Fruit fly (Drosophila melanogaster) whole organism, embryonic: ENCODE measurements around the gene Prosalpha6.

Experiments used
- CG10979 ChIP-seq: fragments of 200-800 bp; sonication (Bioruptor generic); optimal IDR thresholded peaks from 2 replicates; lab custom pipeline; 2018; ENCODE audit warnings: missing biosample characterization, mild to moderate bottlenecking, missing genetic modification characterization, moderate library complexity
- CG12236 ChIP-seq: fragments of 200-800 bp; sonication (Bioruptor generic); optimal IDR thresholded peaks from 2 replicates; lab custom pipeline; 2016; ENCODE audit warnings: missing biosample characterization, missing genetic modification characterization
- CG12942 ChIP-seq: fragments of 200-800 bp; sonication (Bioruptor generic); optimal IDR thresholded peaks from 3 replicates; lab custom pipeline; 2016; ENCODE audit warnings: missing biosample characterization, missing genetic modification characterization
- CG13624 ChIP-seq: fragments of 200-800 bp; sonication (Bioruptor generic); optimal IDR thresholded peaks from 2 replicates; lab custom pipeline; 2016; ENCODE audit warnings: missing biosample characterization, missing genetic modification characterization
- CG1603 ChIP-seq: fragments of 200-800 bp; sonication (Bioruptor generic); optimal IDR thresholded peaks from 2 replicates; lab custom pipeline; 2019; ENCODE audit warnings: missing biosample characterization, mild to moderate bottlenecking, missing genetic modification characterization, moderate library complexity
- CG17802 ChIP-seq: fragments of 200-800 bp; sonication (Bioruptor generic); optimal IDR thresholded peaks from 2 replicates; lab custom pipeline; 2018; ENCODE audit warnings: missing biosample characterization, mild to moderate bottlenecking, missing genetic modification characterization, moderate library complexity
- CG18764 ChIP-seq: fragments of 200-800 bp; sonication (Bioruptor generic); optimal IDR thresholded peaks from 3 replicates; lab custom pipeline; 2016; ENCODE audit warnings: missing biosample characterization, missing genetic modification characterization
- CG2116 ChIP-seq: fragments of 200-800 bp; sonication (Bioruptor generic); optimal IDR thresholded peaks from 3 replicates; lab custom pipeline; 2018; ENCODE audit warnings: missing biosample characterization, mild to moderate bottlenecking, missing genetic modification characterization
- CG2129 ChIP-seq: fragments of 200-800 bp; sonication (Bioruptor generic); IDR thresholded peaks from 2 replicates; pipeline ENCODE4 v1.3.6; 2022; ENCODE audit warnings: missing biosample characterization, missing genetic modification characterization; ENCODE audit not compliant: partially characterized antibody
- CG3065 ChIP-seq: fragments of 200-800 bp; sonication (Bioruptor generic); optimal IDR thresholded peaks from 2 replicates; lab custom pipeline; 2016; ENCODE audit warnings: missing biosample characterization, missing genetic modification characterization
- CG5180 ChIP-seq: fragments of 200-800 bp; sonication (Bioruptor generic); optimal IDR thresholded peaks from 3 replicates; lab custom pipeline; 2017; ENCODE audit warnings: missing biosample characterization, missing genetic modification characterization, mild to moderate bottlenecking, moderate library complexity, missing genetic modification reagents
- CG6175 ChIP-seq: fragments of 200-800 bp; sonication (Bioruptor generic); IDR thresholded peaks from 3 replicates; pipeline ENCODE4 v1.3.6; 2022; ENCODE audit warnings: missing biosample characterization, missing genetic modification characterization
- CG6272 ChIP-seq: fragments of 200-800 bp; sonication (Bioruptor generic); IDR thresholded peaks from 2 replicates; pipeline ENCODE4 v1.3.6; 2022; ENCODE audit warnings: missing biosample characterization, missing genetic modification characterization
- CG6689 ChIP-seq: fragments of 200-800 bp; sonication (Bioruptor generic); IDR thresholded peaks from 2 replicates; pipeline ENCODE4 v1.3.6; 2022; ENCODE audit warnings: missing biosample characterization, missing genetic modification characterization
- CG7271 ChIP-seq: fragments of 200-800 bp; sonication (Bioruptor generic); optimal IDR thresholded peaks from 2 replicates; lab custom pipeline; 2018; ENCODE audit warnings: missing biosample characterization, mild to moderate bottlenecking, missing genetic modification characterization, moderate library complexity
- CG7786 ChIP-seq: fragments of 200-800 bp; sonication (Bioruptor generic); optimal IDR thresholded peaks from 2 replicates; lab custom pipeline; 2016; ENCODE audit warnings: missing biosample characterization, missing genetic modification characterization
- CG7928 ChIP-seq: fragments of 200-800 bp; sonication (Bioruptor generic); optimal IDR thresholded peaks from 2 replicates; lab custom pipeline; 2017; ENCODE audit warnings: missing biosample characterization, mild to moderate bottlenecking, missing genetic modification characterization
- CG8478 ChIP-seq: fragments of >200 bp; optimal IDR thresholded peaks from 2 replicates; lab custom pipeline; 2018
- CTCF ChIP-seq: fragments of 200-800 bp; sonication (Bioruptor generic); optimal IDR thresholded peaks from 2 replicates; lab custom pipeline; 2017; ENCODE audit warnings: missing biosample characterization, mild to moderate bottlenecking, missing genetic modification characterization, moderate library complexity
- Dbx ChIP-seq: fragments of 200-800 bp; sonication (Bioruptor generic); IDR thresholded peaks from 3 replicates; pipeline ENCODE4 v1.3.6; 2022; ENCODE audit warnings: missing biosample characterization, missing genetic modification characterization
- ERR ChIP-seq: fragments of 200-800 bp; sonication (Bioruptor generic); optimal IDR thresholded peaks from 2 replicates; lab custom pipeline; 2016; ENCODE audit warnings: missing biosample characterization, missing genetic modification characterization
- Ets65A ChIP-seq: fragments of 200-800 bp; sonication (Bioruptor generic); peaks from one replicate; lab custom pipeline; 2016; ENCODE audit warnings: missing biosample characterization, missing genetic modification characterization
- HmgD ChIP-seq: fragments of 200-800 bp; sonication (Bioruptor generic); optimal IDR thresholded peaks from 3 replicates; lab custom pipeline; 2016; ENCODE audit warnings: missing biosample characterization, missing genetic modification characterization
- Hr78 ChIP-seq, 2 experiments: fragments of 200-800 bp in 1 of 2; fragments of >200 bp in 1 of 2; sonication (Bioruptor generic) in 1 of 2; optimal IDR thresholded peaks; 2 replicates each; lab custom pipeline; 2017 to 2019; ENCODE audit warnings: missing biosample characterization in 2 of 2, missing genetic modification characterization in 2 of 2, mild to moderate bottlenecking in 1 of 2, moderate library complexity in 1 of 2
- MBD-R2 ChIP-seq: fragments of 200-800 bp; sonication (Bioruptor generic); IDR thresholded peaks from 2 replicates; pipeline ENCODE4 v1.3.6; 2022; ENCODE audit warnings: missing biosample characterization, missing genetic modification characterization
- MESR4 ChIP-seq: fragments of 200-800 bp; sonication (Bioruptor generic); optimal IDR thresholded peaks from 2 replicates; lab custom pipeline; 2018; ENCODE audit warnings: missing biosample characterization, mild to moderate bottlenecking, missing genetic modification characterization, moderate library complexity
- NK7.1 ChIP-seq: fragments of 200-800 bp; sonication (Bioruptor generic); optimal IDR thresholded peaks from 3 replicates; lab custom pipeline; 2016; ENCODE audit warnings: missing biosample characterization, missing genetic modification characterization
- Poxn ChIP-seq: fragments of 200-800 bp; sonication (Bioruptor generic); IDR thresholded peaks from 2 replicates; pipeline ENCODE4 v1.3.6; 2022; ENCODE audit warnings: missing biosample characterization, missing genetic modification characterization
- Ptx1 ChIP-seq: fragments of 200-800 bp; sonication (Bioruptor generic); IDR thresholded peaks from 2 replicates; pipeline ENCODE4 v1.3.6; 2022; ENCODE audit warnings: missing biosample characterization, missing genetic modification characterization
- Sox100B ChIP-seq: fragments of 200-800 bp; sonication (Bioruptor generic); optimal IDR thresholded peaks from 3 replicates; lab custom pipeline; 2018; ENCODE audit warnings: missing biosample characterization, mild to moderate bottlenecking, missing genetic modification characterization
- Taf1 ChIP-seq: fragments of 200-800 bp; sonication (Bioruptor generic); IDR thresholded peaks from 2 replicates; pipeline ENCODE4 v1.3.6; 2022; ENCODE audit warnings: missing biosample characterization, missing genetic modification characterization
- Vsx1 ChIP-seq: fragments of 200-800 bp; sonication (Bioruptor generic); optimal IDR thresholded peaks from 2 replicates; lab custom pipeline; 2017; ENCODE audit warnings: missing biosample characterization, mild to moderate bottlenecking, missing genetic modification characterization, missing genetic modification reagents
- bbx ChIP-seq: fragments of 200-800 bp; sonication (Bioruptor generic); IDR thresholded peaks from 2 replicates; pipeline ENCODE4 v1.3.6; 2022; ENCODE audit warnings: missing biosample characterization, missing genetic modification characterization; ENCODE audit not compliant: partially characterized antibody
- caup ChIP-seq: fragments of 200-800 bp; sonication (Bioruptor generic); optimal IDR thresholded peaks from 3 replicates; lab custom pipeline; 2017; ENCODE audit warnings: missing biosample characterization, mild to moderate bottlenecking, missing genetic modification characterization, moderate library complexity; ENCODE audit not compliant: severe bottlenecking
- chinmo ChIP-seq: fragments of 200-800 bp; sonication (Bioruptor generic); IDR thresholded peaks from 4 replicates; pipeline ENCODE4 v1.3.6; 2022; ENCODE audit warnings: missing biosample characterization, missing genetic modification characterization; ENCODE audit not compliant: partially characterized antibody
- ci ChIP-seq: fragments of 200-800 bp; sonication (Bioruptor generic); IDR thresholded peaks from 3 replicates; pipeline ENCODE4 v1.3.6; 2022; ENCODE audit warnings: missing biosample characterization, missing genetic modification characterization
- dmrt11E ChIP-seq: fragments of 200-800 bp; sonication (Bioruptor generic); optimal IDR thresholded peaks from 3 replicates; lab custom pipeline; 2018; ENCODE audit warnings: missing biosample characterization, mild to moderate bottlenecking, missing genetic modification characterization, moderate library complexity
- dpn ChIP-seq, 2 experiments: fragments of 200-800 bp; sonication (Bioruptor generic); optimal IDR thresholded peaks; 3 replicates each; lab custom pipeline; 2016; ENCODE audit warnings: missing biosample characterization in 2 of 2, missing genetic modification characterization in 2 of 2
- fru ChIP-seq: fragments of >200 bp; optimal IDR thresholded peaks from 2 replicates; lab custom pipeline; 2017
- gfzf ChIP-seq: fragments of 200-800 bp; sonication (Bioruptor generic); optimal IDR thresholded peaks from 2 replicates; lab custom pipeline; 2016; ENCODE audit warnings: missing biosample characterization, mild to moderate bottlenecking, missing genetic modification characterization, moderate library complexity
- her ChIP-seq: fragments of 200-800 bp; sonication (Bioruptor generic); optimal IDR thresholded peaks from 2 replicates; lab custom pipeline; 2016; ENCODE audit warnings: missing biosample characterization, missing genetic modification characterization
- jumu ChIP-seq: fragments of 200-800 bp; sonication (Bioruptor generic); optimal IDR thresholded peaks from 3 replicates; lab custom pipeline; 2016; ENCODE audit warnings: missing biosample characterization, missing genetic modification characterization
- nerfin-2 ChIP-seq: fragments of 200-800 bp; sonication (Bioruptor generic); IDR thresholded peaks from 2 replicates; pipeline ENCODE4 v1.3.6; 2022; ENCODE audit warnings: missing biosample characterization, missing genetic modification characterization; ENCODE audit not compliant: partially characterized antibody
- nmo ChIP-seq: fragments of 200-800 bp; sonication (Bioruptor generic); optimal IDR thresholded peaks from 2 replicates; lab custom pipeline; 2018; ENCODE audit warnings: missing biosample characterization, mild to moderate bottlenecking, missing genetic modification characterization, moderate library complexity
- run ChIP-seq: fragments of 200-800 bp; sonication (Bioruptor generic); optimal IDR thresholded peaks from 3 replicates; lab custom pipeline; 2018; ENCODE audit warnings: missing biosample characterization, mild to moderate bottlenecking, missing genetic modification characterization
- sd ChIP-seq: fragments of 200-800 bp; sonication (Bioruptor generic); optimal IDR thresholded peaks from 3 replicates; lab custom pipeline; 2018; ENCODE audit warnings: missing biosample characterization, mild to moderate bottlenecking, missing genetic modification characterization, moderate library complexity
- sens ChIP-seq: fragments of 200-800 bp; sonication (Bioruptor generic); peaks from one replicate; lab custom pipeline; 2016; ENCODE audit warnings: missing biosample characterization, missing genetic modification characterization
- slou ChIP-seq: fragments of 200-800 bp; sonication (Bioruptor generic); optimal IDR thresholded peaks from 3 replicates; lab custom pipeline; 2016; ENCODE audit warnings: missing biosample characterization, missing genetic modification characterization
- sug ChIP-seq: fragments of 200-800 bp; optimal IDR thresholded peaks from 2 replicates; lab custom pipeline; 2019; ENCODE audit warnings: missing biosample characterization, mild to moderate bottlenecking, missing genetic modification characterization, moderate library complexity
- tx ChIP-seq: fragments of 200-800 bp; sonication (Bioruptor generic); optimal IDR thresholded peaks from 2 replicates; lab custom pipeline; 2016; ENCODE audit warnings: missing biosample characterization, missing genetic modification characterization
- wek ChIP-seq: fragments of 200-800 bp; sonication (Bioruptor generic); optimal IDR thresholded peaks from 3 replicates; lab custom pipeline; 2018; ENCODE audit warnings: missing biosample characterization, mild to moderate bottlenecking, missing genetic modification characterization, moderate library complexity
- zfh1 ChIP-seq: fragments of 200-800 bp; sonication (Bioruptor generic); IDR thresholded peaks from 3 replicates; pipeline ENCODE4 v1.3.6; 2022; ENCODE audit warnings: missing biosample characterization, missing genetic modification characterization

Gene Prosalpha6

dm6 chr2L:10200847-10201246, 20.3 kb upstream of the Prosalpha6 start, which contains the start of the genes Ripalpha and RpL7 (continued):
- TF ChIP-seq gfzf (GFP tag; lab: Kevin White, UChicago) (peak; percentile 77), Vsx1 (GFP tag; lab: Kevin White, UChicago) (peak; percentile 98), CG1603 (tag; lab: Kevin White, UChicago) (peak; percentile 98), CG12942 (peak; percentile 97), CG5180 (GFP tag; lab: Kevin White, UChicago) (peak; percentile 89), Poxn (GFP tag; lab: Robert Waterston, UW) (peak; percentile 90), CG6689 (GFP tag; lab: Robert Waterston, UW) (peak; percentile 88), run (tag; lab: Kevin White, UChicago) (no peak), jumu (GFP tag; lab: Kevin White, UChicago) (peak; percentile 95), CG17802 (tag; lab: Kevin White, UChicago) (peak; percentile 91), her (GFP tag; lab: Kevin White, UChicago) (peak; percentile 97), CG18764 (GFP tag; lab: Kevin White, UChicago) (peak; percentile 98), caup (GFP tag; lab: Kevin White, UChicago) (peak; percentile 99), CG7271 (tag; lab: Kevin White, UChicago) (peak; percentile 98), ERR (GFP tag; lab: Kevin White, UChicago) (peak; percentile 97), dmrt11E (peak; percentile 91), bbx (GFP tag; lab: Robert Waterston, UW) (peak; percentile 94), CG6272 (GFP tag; lab: Robert Waterston, UW) (peak; percentile 94), sug (peak; percentile 92), dpn (GFP tag; optimal IDR thresholded peaks at IDR 0.05; lab: Kevin White, UChicago) (peak; percentile 95 to 98), nmo (GFP tag; lab: Kevin White, UChicago) (peak; percentile 95), CG12236 (GFP tag; lab: Kevin White, UChicago) (peak; percentile 98), wek (peak; percentile 95), CG6175 (peak; percentile 97; the same call in 2 of the 3 replicates), CG7786 (GFP tag; lab: Kevin White, UChicago) (peak; percentile 98), CG3065 (GFP tag; lab: Kevin White, UChicago) (peak; percentile 97), sd (tag; lab: Kevin White, UChicago) (peak; percentile 81), CG2116 (GFP tag; lab: Kevin White, UChicago) (peak; percentile 100), Sox100B (GFP tag; lab: Kevin White, UChicago) (peak; percentile 88), tx (GFP tag; lab: Kevin White, UChicago) (peak; percentile 96), HmgD (peak; percentile 99), chinmo (peak; percentile 91), CG8478 (lab: Kevin White, UChicago) (no peak), CG7928 (GFP tag; lab: Kevin White, UChicago) (peak; percentile 82), CG10979 (tag; lab: Kevin White, UChicago) (peak; percentile 86), MESR4 (GFP tag; lab: Kevin White, UChicago) (peak; percentile 100), fru (no peak), NK7.1 (peak; percentile 95), Dbx (peak; percentile 99), CTCF (GFP tag; lab: Kevin White, UChicago) (peak; percentile 77), Taf1 (GFP tag; lab: Robert Waterston, UW) (peak; percentile 80; the same call in 1 of the 2 replicates), CG13624 (GFP tag; lab: Kevin White, UChicago) (peak; percentile 99), Ets65A (GFP tag; lab: Kevin White, UChicago) (peak; percentile 100), Hr78 (GFP tag; optimal IDR thresholded peaks at IDR 0.05; lab: Kevin White, UChicago) (no peak), sens (GFP tag; lab: Kevin White, UChicago) (peak; percentile 100), Ptx1 (peak; percentile 95), zfh1 (peak; percentile 99), MBD-R2 (GFP tag; lab: Robert Waterston, UW) (peak; percentile 99), slou (GFP tag; lab: Kevin White, UChicago) (peak; percentile 96), ci (GFP tag; lab: Robert Waterston, UW) (peak; percentile 100), nerfin-2 (peak; percentile 79), CG2129 (GFP tag; lab: Robert Waterston, UW) (peak; percentile 48)
